Fruit fly (Drosophila melanogaster): ENCODE data around the gene vls.

DNA sequence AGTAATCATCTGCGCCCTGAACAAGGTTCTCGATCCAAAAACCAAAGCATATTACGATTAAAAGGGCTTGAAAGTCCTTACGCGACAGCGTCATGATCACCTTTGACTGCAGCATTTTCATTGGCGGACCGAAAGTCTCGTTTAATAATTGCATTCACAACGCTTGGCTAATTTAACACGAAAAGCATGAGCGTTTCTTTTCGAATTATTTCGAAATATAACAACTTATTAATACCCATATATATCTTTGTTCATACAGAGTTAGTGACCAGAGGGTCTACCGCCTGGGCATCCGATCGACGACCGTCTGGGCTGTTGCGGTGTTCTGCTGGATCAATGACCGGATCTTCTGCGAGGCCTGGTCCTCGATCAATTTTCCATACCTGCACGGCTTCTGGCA, 6.6 kb upstream of the vls start, which contains the start of gene CG10730:
- no peak for TF ChIP-seq CTCF (optimal IDR thresholded peaks at IDR 0.05)
- TF ChIP-seq CG8478 (optimal IDR thresholded peaks at IDR 0.05), result no peak

Data from S2 (cell line).